Fruit fly (Drosophila melanogaster) whole organism: ENCODE data around the gene Sbf.

Source experiments
- CG8478 ChIP-seq: fragments of >200 bp; optimal IDR thresholded peaks from 2 replicates; lab custom pipeline; 2018; ENCODE audit warnings: inconsistent platforms
- Dll ChIP-seq: fragments of >200 bp; optimal IDR thresholded peaks from 2 replicates; lab custom pipeline; 2017

dm6 chr3R:11812881-11813466 lies 16.2 kb upstream of the Sbf start, which contains the start of gene ClC-a:
- TF ChIP-seq CG8478 (lab: Kevin White, UChicago) (no peak), Dll (lab: Kevin White, UChicago) (no peak)
